Worm (Caenorhabditis elegans) whole organism, mixed stage, embryonic: ENCODE results near the gene T15H9.5.

Source experiments
- bed-3 ChIP-seq: fragments of 200-800 bp; sonication (Bioruptor generic); optimal IDR thresholded peaks from 3 replicates; lab custom pipeline; 2018; ENCODE audit warnings: mild to moderate bottlenecking, missing genetic modification characterization, moderate library complexity, missing compliant biosample characterization
- ces-1 ChIP-seq: fragments of 150-350 bp; optimal IDR thresholded peaks from 2 replicates; lab custom pipeline; 2014; ENCODE audit warnings: missing biosample characterization, missing genetic modification reagents, missing genetic modification characterization
- elt-1 ChIP-seq: sonication (generic microtip); optimal IDR thresholded peaks from 2 replicates; lab custom pipeline; 2017; ENCODE audit warnings: missing genetic modification characterization, mild to moderate bottlenecking, missing compliant biosample characterization, antibody characterized with exemption, moderate library complexity, borderline replicate concordance; ENCODE audit not compliant: insufficient read depth
- lin-13 ChIP-seq: fragments of 150-350 bp; optimal IDR thresholded peaks from 2 replicates; lab custom pipeline; 2014; ENCODE audit warnings: missing biosample characterization, missing genetic modification characterization
- nhr-12 ChIP-seq: fragments of 150-350 bp; optimal IDR thresholded peaks from 2 replicates; lab custom pipeline; 2014; ENCODE audit warnings: missing biosample characterization, missing genetic modification characterization
- nhr-237 ChIP-seq: fragments of 150-350 bp; optimal IDR thresholded peaks from 2 replicates; lab custom pipeline; 2014; ENCODE audit warnings: missing biosample characterization, missing genetic modification characterization
- pha-4 ChIP-seq: fragments of 150-350 bp; optimal IDR thresholded peaks from 2 replicates; lab custom pipeline; 2018; ENCODE audit warnings: missing biosample characterization, missing genetic modification reagents, missing genetic modification characterization
- snpc-4 ChIP-seq: fragments of 150-350 bp; optimal IDR thresholded peaks from 2 replicates; lab custom pipeline; 2014; ENCODE audit warnings: missing biosample characterization, missing genetic modification characterization
- sptf-1 ChIP-seq: sonication (generic microtip); optimal IDR thresholded peaks from 2 replicates; lab custom pipeline; 2017; ENCODE audit warnings: mild to moderate bottlenecking, missing genetic modification characterization, moderate library complexity, missing compliant biosample characterization
- unc-62 ChIP-seq: fragments of 150-350 bp; optimal IDR thresholded peaks from 2 replicates; lab custom pipeline; 2014; ENCODE audit warnings: missing biosample characterization, missing genetic modification reagents, missing genetic modification characterization
- zip-8 ChIP-seq: fragments of 150-350 bp; optimal IDR thresholded peaks from 2 replicates; lab custom pipeline; 2014; ENCODE audit warnings: missing biosample characterization, missing genetic modification characterization

ce11 chrII:9607137-9607536, 4.1 kb downstream of the T15H9.5 start:
- TF ChIP-seq elt-1 (tag; lab: Kevin White, UChicago) (no peak), lin-13 (tag; lab: Kevin White, UChicago) (no peak), nhr-12 (tag; lab: Kevin White, UChicago) (no peak), unc-62 (no peak), sptf-1 (tag; lab: Kevin White, UChicago) (no peak), nhr-237 (tag; lab: Kevin White, UChicago) (no peak), snpc-4 (tag; lab: Kevin White, UChicago) (no peak), zip-8 (tag; lab: Kevin White, UChicago) (no peak), pha-4 (tag; lab: Kevin White, UChicago) (no peak), ces-1 (no peak), bed-3 (GFP tag; lab: Kevin White, UChicago) (no peak)
